Fruit fly (Drosophila melanogaster) whole organism, embryonic: ENCODE data around the gene CG15408.

Source experiments
- eve ChIP-seq, 2 experiments: fragments of >200 bp; optimal IDR thresholded peaks; 2 replicates each; lab custom pipeline; 2017; ENCODE audit warnings: missing biosample characterization in 2 of 2, missing genetic modification characterization in 2 of 2
- repo ChIP-seq: fragments of 200-800 bp; sonication (Bioruptor generic); optimal IDR thresholded peaks from 2 replicates; lab custom pipeline; 2016; ENCODE audit warnings: missing biosample characterization, missing genetic modification characterization

DNA sequence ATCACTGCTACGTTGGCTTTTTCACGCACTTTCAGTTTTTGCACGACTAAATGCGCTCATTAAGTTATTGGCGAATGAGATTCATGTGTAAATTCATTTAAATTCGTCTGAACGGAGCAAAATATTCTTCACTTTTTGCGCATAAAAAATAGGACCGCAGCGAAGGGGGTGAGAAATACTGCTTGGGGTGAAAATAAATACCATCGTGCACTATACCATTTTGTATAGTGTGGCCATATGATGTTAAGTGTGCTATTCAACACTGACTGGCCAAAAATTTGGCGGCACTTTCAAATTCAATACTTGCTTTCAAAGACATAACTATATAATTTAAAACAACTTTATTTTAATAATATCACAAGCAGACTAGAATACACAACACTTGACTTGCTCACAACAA, 40.6 kb downstream of the CG15408 start, which contains the start of gene GramD1B:
- TF ChIP-seq repo (GFP tag; lab: Kevin White, UChicago) (no peak), eve (GFP tag; optimal IDR thresholded peaks at IDR 0.05; lab: Kevin White, UChicago) (no peak)
